Worm (Caenorhabditis elegans) whole organism, midembryonic: ENCODE measurements around the gene rbr-2.

Source experiments
- T22C8.4 ChIP-seq: fragments of 200-800 bp; sonication (Bioruptor generic); IDR thresholded peaks from 2 replicates; pipeline ENCODE4 v1.3.6; 2022; ENCODE audit warnings: missing genetic modification characterization, missing compliant biosample characterization
- flt-1 ChIP-seq: fragments of 200-800 bp; sonication (Bioruptor generic); IDR thresholded peaks from 2 replicates; pipeline ENCODE4 v1.3.6; 2022; ENCODE audit warnings: missing genetic modification characterization, missing compliant biosample characterization
- med-1 ChIP-seq: sonication (generic microtip); optimal IDR thresholded peaks from 2 replicates; lab custom pipeline; 2017; ENCODE audit warnings: missing genetic modification characterization, mild to moderate bottlenecking, missing compliant biosample characterization, antibody characterized with exemption, missing genetic modification reagents; ENCODE audit not compliant: insufficient read depth
- ref-1 ChIP-seq: fragments of 200-800 bp; sonication (Bioruptor generic); conservative IDR thresholded peaks from 2 replicates; pipeline ENCODE4 v1.3.6; 2022; ENCODE audit warnings: missing genetic modification reagents, missing genetic modification characterization, missing compliant biosample characterization

DNA sequence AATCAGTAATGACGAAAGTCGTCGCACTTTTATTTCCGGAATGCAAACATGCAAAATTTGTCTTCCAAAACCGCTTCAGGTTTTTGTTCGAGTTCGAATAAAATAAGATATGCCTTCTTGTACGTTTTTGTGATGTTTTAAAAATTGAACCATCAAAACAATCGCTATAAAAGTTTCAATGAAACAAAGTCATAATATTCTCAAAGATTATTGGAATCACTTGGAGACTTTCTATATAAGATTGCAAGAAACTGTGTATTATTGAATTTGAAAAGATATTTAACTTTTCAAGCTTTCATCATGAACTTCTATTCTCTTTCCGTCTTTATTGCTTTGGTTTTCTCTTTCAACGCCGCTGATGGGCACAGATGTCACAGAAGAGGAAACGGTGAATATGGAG, 43.0 kb upstream of the rbr-2 start, which contains the start of gene fipr-14:
- TF ChIP-seq med-1 (GFP tag; lab: Kevin White, UChicago) (no peak), T22C8.4 (GFP tag; lab: Robert Waterston, UW) (no peak), flt-1 (GFP tag; lab: Robert Waterston, UW) (no peak), ref-1 (GFP tag; lab: Robert Waterston, UW) (no peak)
